Fruit fly (Drosophila melanogaster) whole organism, adult: ENCODE results near the gene cd.

ENCODE experiments used
- CG11617 ChIP-seq: fragments of 200-800 bp; sonication (Bioruptor generic); optimal IDR thresholded peaks from 2 replicates; lab custom pipeline; 2017; ENCODE audit warnings: mild to moderate bottlenecking, missing biosample characterization, missing genetic modification reagents, missing genetic modification characterization
- CG12768 ChIP-seq: fragments of 200-800 bp; sonication (Bioruptor generic); optimal IDR thresholded peaks from 2 replicates; lab custom pipeline; 2017; ENCODE audit warnings: missing biosample characterization, missing genetic modification characterization, mild to moderate bottlenecking, moderate library complexity, missing genetic modification reagents
- CG7045 ChIP-seq: fragments of 200-800 bp; sonication (Bioruptor generic); optimal IDR thresholded peaks from 2 replicates; lab custom pipeline; 2017; ENCODE audit warnings: missing biosample characterization, mild to moderate bottlenecking, missing genetic modification characterization
- CG7101 ChIP-seq: fragments of 200-800 bp; sonication (Bioruptor generic); optimal IDR thresholded peaks from 2 replicates; lab custom pipeline; 2018; ENCODE audit warnings: missing biosample characterization, mild to moderate bottlenecking, missing genetic modification characterization, moderate library complexity
- Mnt ChIP-seq: fragments of 200-800 bp; sonication (Bioruptor generic); optimal IDR thresholded peaks from 2 replicates; lab custom pipeline; 2016; ENCODE audit warnings: missing biosample characterization, mild to moderate bottlenecking, missing genetic modification characterization
- cic ChIP-seq: fragments of 200-800 bp; sonication (Bioruptor generic); optimal IDR thresholded peaks from 2 replicates; lab custom pipeline; 2017; ENCODE audit warnings: missing biosample characterization, mild to moderate bottlenecking, missing genetic modification characterization, moderate library complexity
- cnc ChIP-seq, 2 experiments: fragments of >200 bp; optimal IDR thresholded peaks; 2 replicates each; lab custom pipeline; 2017
- ovo ChIP-seq: fragments of 200-800 bp; sonication (Bioruptor generic); optimal IDR thresholded peaks from 2 replicates; lab custom pipeline; 2016; ENCODE audit warnings: missing biosample characterization, missing genetic modification characterization
- pad ChIP-seq: fragments of 200-800 bp; sonication (Bioruptor generic); optimal IDR thresholded peaks from 3 replicates; lab custom pipeline; 2017; ENCODE audit warnings: missing biosample characterization, missing genetic modification characterization, mild to moderate bottlenecking, moderate library complexity, missing genetic modification reagents
- toe ChIP-seq: fragments of 200-800 bp; sonication (Bioruptor generic); optimal IDR thresholded peaks from 2 replicates; lab custom pipeline; 2016; ENCODE audit warnings: missing biosample characterization, missing genetic modification characterization

- TF ChIP-seq cnc (optimal IDR thresholded peaks at IDR 0.05; lab: Kevin White, UChicago) (no peak), CG11617 (GFP tag; lab: Kevin White, UChicago) (no peak), CG12768 (GFP tag; lab: Kevin White, UChicago) (no peak), CG7101 (tag; lab: Kevin White, UChicago) (no peak), pad (GFP tag; lab: Kevin White, UChicago) (no peak), CG7045 (GFP tag; lab: Kevin White, UChicago) (no peak), cic (GFP tag; lab: Kevin White, UChicago) (no peak), ovo (no peak), toe (GFP tag; lab: Kevin White, UChicago) (no peak), Mnt (GFP tag; lab: Kevin White, UChicago) (no peak)
Observed at dm6 chr3R:22745432-22745831, 50.7 kb downstream of the cd start, which contains the start of the genes vret and HP1c.
